Worm (Caenorhabditis elegans): Measurements from ENCODE around the gene lgx-1.

Gene lgx-1

ce11 chrX:5515459-5515858 lies 22.9 kb downstream of the lgx-1 start (continued):
- no peak for TF ChIP-seq ets-5 (GFP tag; IDR thresholded peaks at IDR 0.05)
- TF ChIP-seq nhr-11 (tag; optimal IDR thresholded peaks at IDR 0.05), result no peak
- TF ChIP-seq unc-30 (tag; optimal IDR thresholded peaks at IDR 0.05), result no peak
- TF ChIP-seq skn-1 (tag; optimal IDR thresholded peaks at IDR 0.05), result no peak
- peak; percentile 69 for TF ChIP-seq lin-14 (GFP tag; optimal IDR thresholded peaks at IDR 0.05)
- peak; percentile 54 for TF ChIP-seq ces-1 (GFP tag; optimal IDR thresholded peaks at IDR 0.05)
- TF ChIP-seq hlh-4 (tag; optimal IDR thresholded peaks at IDR 0.05), result no peak
- TF ChIP-seq lir-3 (tag; optimal IDR thresholded peaks at IDR 0.05; ENCODE audit: poor library complexity), result no peak
- TF ChIP-seq egl-27 (tag; optimal IDR thresholded peaks at IDR 0.05), result no peak
- no peak for TF ChIP-seq nhr-77 (tag; optimal IDR thresholded peaks at IDR 0.05)
- no peak for TF ChIP-seq egl-13 (tag; optimal IDR thresholded peaks at IDR 0.05)

DNA sequence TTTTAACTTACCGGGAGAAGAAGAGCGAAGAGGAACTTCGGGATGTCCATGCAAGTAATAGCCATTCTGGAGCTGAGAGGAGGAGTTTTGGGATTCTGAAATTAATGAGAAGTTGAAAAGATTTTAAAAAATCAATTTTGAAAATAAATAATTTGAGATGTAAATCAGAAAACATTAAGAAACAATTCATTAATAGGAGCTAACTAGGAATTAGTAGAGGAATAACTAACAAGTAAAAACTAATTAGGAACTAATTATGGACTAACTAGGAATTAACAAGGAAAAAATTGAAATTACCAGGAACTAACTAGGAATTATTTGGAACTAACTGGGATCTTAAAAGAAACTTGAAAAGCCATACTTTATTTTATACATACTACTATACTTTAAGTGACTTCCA lies 23.3 kb downstream of the lgx-1 start, which contains the start of gene T23F2.4:
T23F2.4 (minus strand) TSS at position 101 of the 400 bp plus-strand sequence.
- TF ChIP-seq tbx-2 (tag; optimal IDR thresholded peaks at IDR 0.05), result no peak

- peak; percentile 7 for TF ChIP-seq skn-1 (tag; optimal IDR thresholded peaks at IDR 0.05)
- TF ChIP-seq egl-27 (tag; optimal IDR thresholded peaks at IDR 0.05), result no peak
- TF ChIP-seq sptf-1 (tag; optimal IDR thresholded peaks at IDR 0.05), result no peak
- no peak for TF ChIP-seq xbp-1 (tag; optimal IDR thresholded peaks at IDR 0.05)
- no peak for TF ChIP-seq fkh-8 (tag; optimal IDR thresholded peaks at IDR 0.05)
- TF ChIP-seq mep-1 (tag; optimal IDR thresholded peaks at IDR 0.05), result peak; percentile 8
- TF ChIP-seq lsy-2 (tag; optimal IDR thresholded peaks at IDR 0.05), result no peak
These were observed 24.0 kb downstream of the lgx-1 start for ce11 chrX:5514346-5514745.

DNA sequence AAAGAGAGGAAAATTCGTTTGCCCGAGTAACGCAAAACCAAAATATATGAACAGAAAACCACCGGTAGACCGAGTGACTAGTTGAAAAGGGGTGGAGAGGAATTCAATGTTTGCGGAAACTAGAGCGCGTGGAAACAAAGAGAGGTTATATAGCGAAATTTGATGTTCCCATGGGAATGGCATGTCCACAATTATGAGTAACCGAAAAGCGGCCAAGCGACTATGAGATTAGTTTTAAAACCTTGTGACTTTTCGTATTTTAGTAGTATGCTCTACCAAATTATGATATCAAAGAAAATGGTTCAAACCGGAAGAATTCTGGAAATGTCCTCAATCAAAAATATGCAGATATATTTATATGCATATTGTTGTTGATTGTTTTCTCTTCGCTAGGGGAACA lies 25.6 kb downstream of the lgx-1 start:
- peak; percentile 89 for TF ChIP-seq fkh-8 (tag; optimal IDR thresholded peaks at IDR 0.05)
- peak; percentile 60 for TF ChIP-seq lin-14 (GFP tag; optimal IDR thresholded peaks at IDR 0.05)
- TF ChIP-seq fkh-4 (tag; optimal IDR thresholded peaks at IDR 0.05; ENCODE audit: borderline replicate concordance), result no peak
- no peak for TF ChIP-seq C04F5.9 (tag; optimal IDR thresholded peaks at IDR 0.05)
- TF ChIP-seq nhr-47 (tag; optimal IDR thresholded peaks at IDR 0.05), result peak; percentile 7
- no peak for TF ChIP-seq snpc-4 (tag; optimal IDR thresholded peaks at IDR 0.05)
- peak; percentile 9 for TF ChIP-seq swsn-7 (tag; optimal IDR thresholded peaks at IDR 0.05)
- no peak for TF ChIP-seq nhr-76 (tag; optimal IDR thresholded peaks at IDR 0.05)
- peak; percentile 48 for TF ChIP-seq nhr-71 (tag; optimal IDR thresholded peaks at IDR 0.05)
- TF ChIP-seq nhr-77 (tag; optimal IDR thresholded peaks at IDR 0.05), result peak; percentile 4
- TF ChIP-seq tbx-2 (tag; optimal IDR thresholded peaks at IDR 0.05), result peak; percentile 2
- TF ChIP-seq nhr-11 (tag; optimal IDR thresholded peaks at IDR 0.05), result no peak

DNA sequence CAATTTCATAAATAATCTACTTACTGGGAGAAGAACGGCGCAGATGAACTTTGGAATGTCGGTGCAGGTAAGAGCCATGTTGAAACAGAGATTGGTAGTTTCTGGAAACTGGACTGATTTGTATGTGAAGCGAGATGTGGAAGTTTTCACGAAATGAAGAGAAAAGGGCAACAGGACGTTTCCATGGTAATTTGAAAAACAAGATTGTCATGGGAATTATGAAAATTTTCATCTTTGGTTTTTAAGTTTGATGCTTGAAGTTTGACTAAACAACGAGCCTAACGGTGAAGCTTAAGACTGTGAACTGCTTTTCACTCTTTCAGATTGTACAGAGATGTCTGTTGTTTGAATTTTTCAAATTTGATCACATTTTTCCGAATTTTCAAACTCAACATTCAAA lies 26.1 kb downstream of the lgx-1 start, which contains the start of gene T23F2.3:
T23F2.3 (minus strand) TSS at position 101 of the 400 bp plus-strand sequence.
- TF ChIP-seq efl-3 (GFP tag; optimal IDR thresholded peaks at IDR 0.05) (no peak), skn-1 (tag; optimal IDR thresholded peaks at IDR 0.05) (no peak)

ce11 chrX:5509114-5509877 lies 29.0 kb downstream of the lgx-1 start:
- no peak for TF ChIP-seq snpc-4 (tag; optimal IDR thresholded peaks at IDR 0.05)
- no peak for TF ChIP-seq skn-1 (tag; optimal IDR thresholded peaks at IDR 0.05)
- no peak for TF ChIP-seq unc-98 (GFP tag; IDR thresholded peaks at IDR 0.05)
- TF ChIP-seq nhr-237 (tag; optimal IDR thresholded peaks at IDR 0.05), result no peak
- TF ChIP-seq hlh-4 (tag; optimal IDR thresholded peaks at IDR 0.05), result no peak
- TF ChIP-seq sox-4 (tag; optimal IDR thresholded peaks at IDR 0.05), result no peak
- no peak for TF ChIP-seq C34B4.2 (tag; optimal IDR thresholded peaks at IDR 0.05)
- TF ChIP-seq aha-1 (tag; optimal IDR thresholded peaks at IDR 0.05), result no peak
- TF ChIP-seq lin-39 (tag; optimal IDR thresholded peaks at IDR 0.05), result no peak
- no peak for TF ChIP-seq isw-1 (GFP tag; IDR thresholded peaks at IDR 0.05)
- peak; percentile 24 for TF ChIP-seq rnt-1 (tag; optimal IDR thresholded peaks at IDR 0.05)
- TF ChIP-seq nhr-71 (tag; optimal IDR thresholded peaks at IDR 0.05), result peak; percentile 17
- no peak for TF ChIP-seq fkh-8 (tag; optimal IDR thresholded peaks at IDR 0.05)
- no peak for TF ChIP-seq nhr-47 (tag; optimal IDR thresholded peaks at IDR 0.05)
- TF ChIP-seq pag-3 (tag; optimal IDR thresholded peaks at IDR 0.05; ENCODE audit: borderline replicate concordance, insufficient read depth), result no peak
- no peak for TF ChIP-seq lin-13 (GFP tag; optimal IDR thresholded peaks at IDR 0.05)
- TF ChIP-seq zip-4 (GFP tag; optimal IDR thresholded peaks at IDR 0.05), result no peak
- no peak for TF ChIP-seq mep-1 (tag; optimal IDR thresholded peaks at IDR 0.05)
- no peak for TF ChIP-seq nhr-11 (tag; optimal IDR thresholded peaks at IDR 0.05)
- no peak for TF ChIP-seq sptf-1 (tag; optimal IDR thresholded peaks at IDR 0.05)
- TF ChIP-seq lin-14 (GFP tag; optimal IDR thresholded peaks at IDR 0.05), result peak; percentile 43

Data from whole organism, L1 larva.